Worm (Caenorhabditis elegans) whole organism, young adult: ENCODE measurements around the gene snt-1.

Experiments
- B0336.3 ChIP-seq: fragments of 200-800 bp; sonication (Bioruptor generic); IDR thresholded peaks from 2 replicates; pipeline ENCODE4 v1.3.6; 2022; ENCODE audit warnings: missing genetic modification characterization, missing compliant biosample characterization
- C17E4.6 ChIP-seq: fragments of 200-800 bp; sonication (Bioruptor generic); IDR thresholded peaks from 2 replicates; pipeline ENCODE4 v1.3.6; 2022; ENCODE audit warnings: missing genetic modification reagents, missing genetic modification characterization, missing compliant biosample characterization
- F39B2.1 ChIP-seq: fragments of 200-800 bp; sonication (Bioruptor generic); IDR thresholded peaks from 2 replicates; pipeline ENCODE4 v1.3.6; 2022; ENCODE audit warnings: missing genetic modification reagents, missing genetic modification characterization, missing compliant biosample characterization
- Y53G8AR.9 ChIP-seq: fragments of 200-800 bp; sonication (Bioruptor generic); conservative IDR thresholded peaks from 2 replicates; pipeline ENCODE4 v1.3.6; 2022; ENCODE audit warnings: missing genetic modification reagents, missing genetic modification characterization, missing compliant biosample characterization
- Y56A3A.18 ChIP-seq: fragments of 200-800 bp; sonication (Bioruptor generic); IDR thresholded peaks from 2 replicates; pipeline ENCODE4 v1.3.6; 2022; ENCODE audit warnings: missing genetic modification reagents, missing genetic modification characterization, missing compliant biosample characterization
- ama-1 ChIP-seq, 3 experiments: fragments of 150-350 bp in 1 of 3; sonication (generic microtip) in 2 of 3; optimal IDR thresholded peaks; 2 replicates each; lab custom pipeline; 2014 to 2018; ENCODE audit warnings: missing biosample characterization in 2 of 3, missing genetic modification characterization in 2 of 3, missing genetic modification reagents in 2 of 3
- cebp-2 ChIP-seq: fragments of 200-800 bp; sonication (Bioruptor generic); IDR thresholded peaks from 2 replicates; pipeline ENCODE4 v1.3.6; 2022; ENCODE audit warnings: missing genetic modification characterization, missing compliant biosample characterization
- die-1 ChIP-seq: sonication (generic microtip); optimal IDR thresholded peaks from 2 replicates; lab custom pipeline; 2016; ENCODE audit warnings: missing genotype, mild to moderate bottlenecking, missing genetic modification characterization, missing compliant biosample characterization
- let-526 ChIP-seq: fragments of 200-800 bp; sonication (Bioruptor generic); IDR thresholded peaks from 2 replicates; pipeline ENCODE4 v1.3.6; 2022; ENCODE audit warnings: missing genetic modification reagents, missing genetic modification characterization, missing compliant biosample characterization
- lin-35 ChIP-seq, 3 experiments: fragments of 150-350 bp in 2 of 3; sonication (generic microtip) in 1 of 3; optimal IDR thresholded peaks; 2 replicates each; lab custom pipeline; 2014 to 2018; ENCODE audit warnings: missing biosample characterization in 3 of 3, missing genetic modification characterization in 3 of 3, missing genetic modification reagents in 3 of 3
- mxl-1 ChIP-seq: sonication (generic microtip); optimal IDR thresholded peaks from 2 replicates; lab custom pipeline; 2016; ENCODE audit warnings: missing genetic modification characterization, missing compliant biosample characterization
- sea-2 ChIP-seq: fragments of 200-800 bp; sonication (Bioruptor generic); IDR thresholded peaks from 2 replicates; pipeline ENCODE4 v1.3.6; 2022; ENCODE audit warnings: missing genetic modification characterization, missing compliant biosample characterization
- snpc-4 ChIP-seq, 5 experiments: fragments of 150-350 bp in 1 of 5; sonication (generic microtip) in 4 of 5; optimal IDR thresholded peaks; 2 replicates each; lab custom pipeline; 2014 to 2018; ENCODE audit warnings: missing genetic modification characterization in 5 of 5, missing biosample characterization in 3 of 5, antibody characterized with exemption in 2 of 5, mild to moderate bottlenecking in 2 of 5, missing compliant biosample characterization in 2 of 5, missing genotype in 2 of 5, moderate library complexity in 2 of 5, missing genetic modification reagents in 1 of 5

DNA sequence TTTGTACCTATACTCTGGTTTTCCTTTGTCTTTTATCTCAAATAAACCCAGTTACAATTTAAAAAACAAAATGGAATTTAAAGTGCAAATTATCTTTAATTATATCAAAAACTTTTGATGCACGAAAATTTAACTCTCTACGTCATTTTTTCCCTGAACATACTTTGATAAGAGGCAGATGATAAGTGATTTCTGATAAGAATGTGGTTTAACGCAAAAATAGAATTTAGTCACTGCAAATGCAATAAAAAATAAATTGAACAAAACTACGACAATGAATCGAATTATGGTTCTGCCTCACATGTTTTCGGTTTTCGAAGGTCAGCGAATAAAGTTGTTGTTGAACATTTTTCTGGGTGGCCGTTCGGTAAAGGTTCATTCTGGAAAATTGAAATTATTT is 11.1 kb downstream of the snt-1 start:
- TF ChIP-seq C17E4.6 (GFP tag; lab: Robert Waterston, UW) (no peak), let-526 (GFP tag; lab: Robert Waterston, UW) (no peak), mxl-1 (tag; lab: Kevin White, UChicago) (no peak), B0336.3 (GFP tag; lab: Robert Waterston, UW) (no peak), snpc-4 (GFP tag; optimal IDR thresholded peaks at IDR 0.05; lab: Kevin White, UChicago) (no peak), snpc-4 (tag; optimal IDR thresholded peaks at IDR 0.05; lab: Kevin White, UChicago) (no peak), cebp-2 (GFP tag; lab: Robert Waterston, UW) (no peak), die-1 (tag; lab: Kevin White, UChicago) (no peak), Y53G8AR.9 (GFP tag; lab: Robert Waterston, UW) (no peak), Y56A3A.18 (GFP tag; lab: Robert Waterston, UW) (no peak), lin-35 (GFP tag; optimal IDR thresholded peaks at IDR 0.05; lab: Kevin White, UChicago) (no peak), F39B2.1 (GFP tag; lab: Robert Waterston, UW) (no peak), ama-1 (optimal IDR thresholded peaks at IDR 0.05; lab: Kevin White, UChicago) (no peak), ama-1 (GFP tag; optimal IDR thresholded peaks at IDR 0.05; lab: Kevin White, UChicago) (no peak), sea-2 (GFP tag; lab: Robert Waterston, UW) (no peak)
